Worm (Caenorhabditis elegans) whole organism, early embryonic: ENCODE results near the gene C40A11.7.

Source experiments
- F13C5.2 ChIP-seq: sonication (generic microtip); optimal IDR thresholded peaks from 2 replicates; lab custom pipeline; 2017; ENCODE audit warnings: mild to moderate bottlenecking, missing genetic modification characterization, inconsistent platforms, missing compliant biosample characterization
- ceh-36 ChIP-seq: sonication (generic microtip); optimal IDR thresholded peaks from 2 replicates; lab custom pipeline; 2016; ENCODE audit warnings: missing genetic modification characterization, inconsistent platforms, missing compliant biosample characterization
- ets-7 ChIP-seq: sonication (generic microtip); optimal IDR thresholded peaks from 2 replicates; lab custom pipeline; 2016; ENCODE audit warnings: missing genotype, missing genetic modification characterization, missing compliant biosample characterization

DNA sequence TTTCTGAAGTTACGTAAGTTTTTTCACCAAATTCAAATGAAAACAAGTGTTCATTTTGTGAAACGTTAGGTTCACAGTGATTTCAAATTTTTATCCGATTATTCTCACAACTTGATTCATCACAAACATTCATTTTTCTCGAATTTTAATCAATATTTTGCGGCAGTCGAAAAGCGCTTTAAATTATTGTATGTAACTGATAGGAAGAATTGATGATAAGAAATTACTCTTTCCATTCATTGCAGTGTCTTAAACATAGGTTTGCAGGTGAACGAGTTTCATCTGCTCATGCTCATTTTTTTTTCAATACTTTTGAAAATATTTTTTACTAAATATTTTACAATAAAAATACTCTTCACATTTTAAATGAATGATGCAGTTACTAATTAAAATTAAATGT lies 2.1 kb upstream of the C40A11.7 start:
- TF ChIP-seq ets-7 (tag; lab: Kevin White, UChicago) (no peak), F13C5.2 (no peak), ceh-36 (no peak)
